Fruit fly (Drosophila melanogaster): ENCODE results near the gene Dup99B.

The Dup99B gene

dm6 chr3R:29716043-29716781 is 1.0 kb upstream of the Dup99B start:
- TF ChIP-seq CG15710 (tag; optimal IDR thresholded peaks at IDR 0.05) (no peak), CG8159 (tag; optimal IDR thresholded peaks at IDR 0.05) (no peak), CG14655 (GFP tag; optimal IDR thresholded peaks at IDR 0.05) (no peak), Snoo (tag; optimal IDR thresholded peaks at IDR 0.05) (no peak), Ets98B (GFP tag; IDR thresholded peaks at IDR 0.05) (no peak), rn (GFP tag; IDR thresholded peaks at IDR 0.05) (no peak), CG12605 (GFP tag; IDR thresholded peaks at IDR 0.05) (no peak), Pif1A (GFP tag; optimal IDR thresholded peaks at IDR 0.05) (no peak), CG9948 (tag; optimal IDR thresholded peaks at IDR 0.05) (no peak), CG17806 (tag; optimal IDR thresholded peaks at IDR 0.05) (no peak), Pif1B (GFP tag; optimal IDR thresholded peaks at IDR 0.05) (no peak), EcR (GFP tag; optimal IDR thresholded peaks at IDR 0.05) (no peak), fd96Ca (GFP tag; IDR thresholded peaks at IDR 0.05) (no peak), gl (tag; optimal IDR thresholded peaks at IDR 0.05) (no peak), CG4496 (GFP tag; IDR thresholded peaks at IDR 0.05) (no peak), CG10348 (GFP tag; IDR thresholded peaks at IDR 0.05) (no peak), CG13204 (GFP tag; optimal IDR thresholded peaks at IDR 0.05) (no peak), D1 (tag; optimal IDR thresholded peaks at IDR 0.05) (no peak), CG8301 (tag; optimal IDR thresholded peaks at IDR 0.05) (no peak), CG34367 (tag; optimal IDR thresholded peaks at IDR 0.05) (no peak)

dm6 chr3R:29714314-29714713 is 863 bp downstream of the Dup99B start, which contains the start of gene Obp99d:
Gene Obp99d, plus strand, starts transcription at chr3R:29714505.
- no peak for TF ChIP-seq CG8159 (tag; optimal IDR thresholded peaks at IDR 0.05)
- TF ChIP-seq CG15710 (tag; optimal IDR thresholded peaks at IDR 0.05) = no peak
- no peak for TF ChIP-seq CG32121 (GFP tag; IDR thresholded peaks at IDR 0.05)
- no peak for TF ChIP-seq Ets98B (GFP tag; IDR thresholded peaks at IDR 0.05)
- TF ChIP-seq rn (GFP tag; IDR thresholded peaks at IDR 0.05) = no peak
- no peak for TF ChIP-seq CG12605 (GFP tag; IDR thresholded peaks at IDR 0.05)
- TF ChIP-seq fd96Ca (GFP tag; IDR thresholded peaks at IDR 0.05) = no peak
- no peak for TF ChIP-seq Snoo (tag; optimal IDR thresholded peaks at IDR 0.05)
- TF ChIP-seq gl (tag; optimal IDR thresholded peaks at IDR 0.05) = no peak
- TF ChIP-seq D1 (tag; optimal IDR thresholded peaks at IDR 0.05) = no peak
- no peak for TF ChIP-seq CG34367 (tag; optimal IDR thresholded peaks at IDR 0.05)
- TF ChIP-seq CG13204 (GFP tag; optimal IDR thresholded peaks at IDR 0.05) = no peak
- no peak for TF ChIP-seq Pif1B (GFP tag; optimal IDR thresholded peaks at IDR 0.05)
- TF ChIP-seq CG4496 (GFP tag; IDR thresholded peaks at IDR 0.05) = no peak
- no peak for TF ChIP-seq CG10348 (GFP tag; IDR thresholded peaks at IDR 0.05)
- TF ChIP-seq CG9948 (tag; optimal IDR thresholded peaks at IDR 0.05) = no peak

dm6 chr3R:29711434-29711833 is 3.7 kb downstream of the Dup99B start:
- TF ChIP-seq Ets98B (GFP tag; IDR thresholded peaks at IDR 0.05) (no peak), Pif1B (GFP tag; optimal IDR thresholded peaks at IDR 0.05) (no peak), Pif1A (GFP tag; optimal IDR thresholded peaks at IDR 0.05) (no peak), EcR (GFP tag; optimal IDR thresholded peaks at IDR 0.05) (no peak), D1 (tag; optimal IDR thresholded peaks at IDR 0.05) (no peak)

dm6 chr3R:29708322-29708721 is 6.9 kb downstream of the Dup99B start:
- no peak for TF ChIP-seq Pif1B (GFP tag; optimal IDR thresholded peaks at IDR 0.05)
- no peak for TF ChIP-seq CG15710 (tag; optimal IDR thresholded peaks at IDR 0.05)
- no peak for TF ChIP-seq fd96Ca (GFP tag; IDR thresholded peaks at IDR 0.05)
- no peak for TF ChIP-seq CG4496 (GFP tag; IDR thresholded peaks at IDR 0.05)
- TF ChIP-seq gl (tag; optimal IDR thresholded peaks at IDR 0.05) = no peak
- TF ChIP-seq Ets98B (GFP tag; IDR thresholded peaks at IDR 0.05) = no peak
- no peak for TF ChIP-seq Pif1A (GFP tag; optimal IDR thresholded peaks at IDR 0.05)
- TF ChIP-seq Snoo (tag; optimal IDR thresholded peaks at IDR 0.05) = no peak
- TF ChIP-seq CG17806 (tag; optimal IDR thresholded peaks at IDR 0.05) = no peak
- no peak for TF ChIP-seq CG32121 (GFP tag; IDR thresholded peaks at IDR 0.05)
- TF ChIP-seq CG8301 (tag; optimal IDR thresholded peaks at IDR 0.05) = no peak
- no peak for TF ChIP-seq CG10348 (GFP tag; IDR thresholded peaks at IDR 0.05)
- TF ChIP-seq D1 (tag; optimal IDR thresholded peaks at IDR 0.05) = no peak
- no peak for TF ChIP-seq EcR (GFP tag; optimal IDR thresholded peaks at IDR 0.05)
- TF ChIP-seq CG14655 (GFP tag; optimal IDR thresholded peaks at IDR 0.05) = no peak

- TF ChIP-seq Pif1B (GFP tag; optimal IDR thresholded peaks at IDR 0.05) = no peak
- TF ChIP-seq fd96Ca (GFP tag; IDR thresholded peaks at IDR 0.05) = no peak
- TF ChIP-seq CG10348 (GFP tag; IDR thresholded peaks at IDR 0.05) = no peak
- TF ChIP-seq Snoo (tag; optimal IDR thresholded peaks at IDR 0.05) = no peak
- TF ChIP-seq CG8301 (tag; optimal IDR thresholded peaks at IDR 0.05) = no peak
- no peak for TF ChIP-seq CG9948 (tag; optimal IDR thresholded peaks at IDR 0.05)
- TF ChIP-seq CG13204 (GFP tag; optimal IDR thresholded peaks at IDR 0.05) = no peak
- no peak for TF ChIP-seq CG14655 (GFP tag; optimal IDR thresholded peaks at IDR 0.05)
- TF ChIP-seq Ets98B (GFP tag; IDR thresholded peaks at IDR 0.05) = no peak
- no peak for TF ChIP-seq Pif1A (GFP tag; optimal IDR thresholded peaks at IDR 0.05)
- no peak for TF ChIP-seq CG15710 (tag; optimal IDR thresholded peaks at IDR 0.05)
- TF ChIP-seq CG12605 (GFP tag; IDR thresholded peaks at IDR 0.05) = no peak
- TF ChIP-seq CG17806 (tag; optimal IDR thresholded peaks at IDR 0.05) = no peak
Measured at dm6 chr3R:29707258-29707657, 7.9 kb downstream of the Dup99B start.

dm6 chr3R:29705789-29706303 is 9.3 kb downstream of the Dup99B start:
- TF ChIP-seq EcR (GFP tag; optimal IDR thresholded peaks at IDR 0.05) (no peak), gl (tag; optimal IDR thresholded peaks at IDR 0.05) (no peak), Ets98B (GFP tag; IDR thresholded peaks at IDR 0.05) (no peak)
